Fruit fly (Drosophila melanogaster): ENCODE data around the gene CG10031.

dm6 chr2L:3695361-3695818 is 3.5 kb downstream of the CG10031 start, which contains the start of gene CG16713:
- TF ChIP-seq CTCF (optimal IDR thresholded peaks at IDR 0.05) (no peak), CG8478 (optimal IDR thresholded peaks at IDR 0.05) (no peak)

Data from S2 (cell line).